Worm (Caenorhabditis elegans) whole organism, L1 larva: ENCODE results near the gene clik-2.

Experiments used
- C34B4.2 ChIP-seq: sonication (generic microtip); optimal IDR thresholded peaks from 2 replicates; lab custom pipeline; 2017; ENCODE audit warnings: mild to moderate bottlenecking, missing genetic modification characterization, missing compliant biosample characterization
- alr-1 ChIP-seq: fragments of 200-800 bp; sonication (Bioruptor generic); optimal IDR thresholded peaks from 2 replicates; lab custom pipeline; 2018; ENCODE audit warnings: borderline replicate concordance, mild to moderate bottlenecking, missing genetic modification characterization, missing compliant biosample characterization
- ama-1 ChIP-seq: fragments of 150-350 bp; optimal IDR thresholded peaks from 2 replicates; lab custom pipeline; 2014
- blmp-1 ChIP-seq: fragments of 150-350 bp; optimal IDR thresholded peaks from 2 replicates; lab custom pipeline; 2014; ENCODE audit warnings: missing biosample characterization, missing genetic modification characterization
- fkh-4 ChIP-seq: sonication (generic microtip); optimal IDR thresholded peaks from 2 replicates; lab custom pipeline; 2016; ENCODE audit warnings: missing compliant biosample characterization, missing genetic modification characterization, borderline replicate concordance
- jun-1 ChIP-seq: fragments of 150-350 bp; optimal IDR thresholded peaks from 2 replicates; lab custom pipeline; 2014; ENCODE audit warnings: missing biosample characterization, missing genetic modification reagents, missing genetic modification characterization
- lir-3 ChIP-seq: sonication (generic microtip); optimal IDR thresholded peaks from 2 replicates; lab custom pipeline; 2016; ENCODE audit warnings: mild to moderate bottlenecking, missing genetic modification characterization, moderate library complexity, missing compliant biosample characterization; ENCODE audit not compliant: poor library complexity
- nhr-11 ChIP-seq: fragments of 150-350 bp; optimal IDR thresholded peaks from 2 replicates; lab custom pipeline; 2014; ENCODE audit warnings: missing biosample characterization, missing genetic modification characterization
- nhr-19 ChIP-seq: fragments of 200-800 bp; sonication (Bioruptor generic); conservative IDR thresholded peaks from 2 replicates; pipeline ENCODE4 v1.3.6; 2022; ENCODE audit warnings: missing genetic modification characterization, missing compliant biosample characterization
- rnt-1 ChIP-seq: sonication (generic microtip); optimal IDR thresholded peaks from 2 replicates; lab custom pipeline; 2016; ENCODE audit warnings: mild to moderate bottlenecking, missing genetic modification characterization, moderate library complexity, missing compliant biosample characterization
- snpc-4 ChIP-seq: fragments of 150-350 bp; optimal IDR thresholded peaks from 2 replicates; lab custom pipeline; 2014; ENCODE audit warnings: missing biosample characterization, missing genetic modification characterization
- sox-4 ChIP-seq: sonication (generic microtip); optimal IDR thresholded peaks from 2 replicates; lab custom pipeline; 2016; ENCODE audit warnings: missing genetic modification characterization, missing compliant biosample characterization
- unc-62 ChIP-seq: fragments of 150-350 bp; optimal IDR thresholded peaks from 2 replicates; lab custom pipeline; 2014; ENCODE audit warnings: missing biosample characterization, missing genetic modification reagents, missing genetic modification characterization
- zag-1 ChIP-seq: fragments of 150-350 bp; optimal IDR thresholded peaks from 2 replicates; lab custom pipeline; 2014; ENCODE audit warnings: missing biosample characterization, missing genetic modification characterization

DNA sequence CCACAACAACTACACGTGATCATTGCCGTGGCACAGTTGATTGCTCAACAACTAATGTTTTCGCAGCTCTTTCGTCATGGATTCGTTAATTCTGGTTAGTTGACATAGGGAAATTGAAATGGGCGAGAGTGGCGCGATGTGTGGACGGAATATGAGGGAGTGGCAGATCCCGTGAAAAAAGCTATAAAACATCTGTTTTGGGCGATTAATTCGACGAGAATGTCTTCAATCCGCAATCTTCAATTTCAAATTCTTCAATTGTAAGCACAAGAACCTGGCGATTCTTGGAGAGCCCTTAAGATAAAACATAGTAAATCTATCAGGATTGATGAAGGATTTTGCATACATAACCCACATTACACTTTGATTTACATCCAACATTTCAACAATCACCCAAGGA is 31.5 kb upstream of the clik-2 start:
- no peak for TF ChIP-seq zag-1 (tag; lab: Kevin White, UChicago)
- TF ChIP-seq sox-4 (tag; lab: Kevin White, UChicago) = no peak
- no peak for TF ChIP-seq blmp-1
- TF ChIP-seq C34B4.2 (tag; lab: Kevin White, UChicago) = no peak
- no peak for TF ChIP-seq unc-62
- TF ChIP-seq fkh-4 (tag; lab: Kevin White, UChicago) = no peak
- no peak for TF ChIP-seq lir-3 (tag; lab: Kevin White, UChicago)
- TF ChIP-seq snpc-4 (tag; lab: Kevin White, UChicago) = no peak
- no peak for TF ChIP-seq alr-1 (tag; lab: Kevin White, UChicago)
- no peak for TF ChIP-seq nhr-19 (GFP tag; lab: Robert Waterston, UW)
- no peak for TF ChIP-seq jun-1 (tag; lab: Kevin White, UChicago)
- no peak for TF ChIP-seq ama-1 (lab: Kevin White, UChicago)
- no peak for TF ChIP-seq nhr-11
- no peak for TF ChIP-seq rnt-1 (tag; lab: Kevin White, UChicago)
